Worm (Caenorhabditis elegans): ENCODE measurements around the gene F59A1.15.

ce11 chrV:17696753-17697152 lies 13.1 kb upstream of the F59A1.15 start, which contains the start of gene spp-29:
- TF ChIP-seq rpc-1 (optimal IDR thresholded peaks at IDR 0.05), result no peak
- no peak for TF ChIP-seq rpc-1 (tag; optimal IDR thresholded peaks at IDR 0.05)
- no peak for TF ChIP-seq ama-1 (optimal IDR thresholded peaks at IDR 0.05)
- no peak for TF ChIP-seq ama-1 (GFP tag; optimal IDR thresholded peaks at IDR 0.05)
- TF ChIP-seq pha-4 (tag; optimal IDR thresholded peaks at IDR 0.05), result no peak
- no peak for TF ChIP-seq ztf-18 (tag; optimal IDR thresholded peaks at IDR 0.05)
- no peak for TF ChIP-seq egrh-3 (GFP tag; IDR thresholded peaks at IDR 0.05)
- TF ChIP-seq Y67H2A.10 (GFP tag; conservative IDR thresholded peaks at IDR 0.05), result no peak
- no peak for TF ChIP-seq F57C9.4 (tag; optimal IDR thresholded peaks at IDR 0.05)
- TF ChIP-seq F39B2.1 (GFP tag; IDR thresholded peaks at IDR 0.05), result no peak
- TF ChIP-seq C17E4.6 (GFP tag; IDR thresholded peaks at IDR 0.05), result no peak
- TF ChIP-seq cebp-1 (GFP tag; IDR thresholded peaks at IDR 0.05), result no peak
- TF ChIP-seq cebp-1 (tag; optimal IDR thresholded peaks at IDR 0.05), result no peak
- TF ChIP-seq T07F8.4 (tag; optimal IDR thresholded peaks at IDR 0.05), result no peak
- no peak for TF ChIP-seq unc-62 (GFP tag; optimal IDR thresholded peaks at IDR 0.05)
- no peak for TF ChIP-seq fkh-3 (tag; optimal IDR thresholded peaks at IDR 0.05)
